Fruit fly (Drosophila melanogaster) whole organism, embryonic: ENCODE results near the gene CG7565.
A peak's percentile ranks its signal among the peaks of the same experiment; 100 is the strongest.

Experiments used
- Antp ChIP-seq: fragments of 200-800 bp; sonication (Bioruptor generic); optimal IDR thresholded peaks from 3 replicates; lab custom pipeline; 2016; ENCODE audit warnings: missing biosample characterization, missing genetic modification characterization
- Atf-2 ChIP-seq: fragments of 200-800 bp; sonication (Bioruptor generic); optimal IDR thresholded peaks from 2 replicates; lab custom pipeline; 2016; ENCODE audit warnings: missing biosample characterization, missing genetic modification characterization
- Atf6 ChIP-seq: fragments of 200-800 bp; sonication (Bioruptor generic); IDR thresholded peaks from 2 replicates; pipeline ENCODE4 v1.3.6; 2022; ENCODE audit warnings: missing biosample characterization, missing genetic modification characterization
- Bgb ChIP-seq: fragments of 200-800 bp; sonication (Bioruptor generic); IDR thresholded peaks from 2 replicates; pipeline ENCODE4 v1.3.6; 2022; ENCODE audit warnings: missing biosample characterization, missing genetic modification characterization; ENCODE audit not compliant: partially characterized antibody
- CG10543 ChIP-seq: fragments of 200-800 bp; sonication (Bioruptor generic); optimal IDR thresholded peaks from 3 replicates; lab custom pipeline; 2017; ENCODE audit warnings: missing biosample characterization, mild to moderate bottlenecking, missing genetic modification characterization, moderate library complexity
- CG10959 ChIP-seq: fragments of 200-800 bp; sonication (Bioruptor generic); IDR thresholded peaks from 2 replicates; pipeline ENCODE4 v1.3.6; 2022; ENCODE audit warnings: missing biosample characterization, missing genetic modification characterization
- CG11695 ChIP-seq: fragments of 200-800 bp; sonication (Bioruptor generic); IDR thresholded peaks from 3 replicates; pipeline ENCODE4 v1.3.6; 2022; ENCODE audit warnings: missing biosample characterization, missing genetic modification characterization
- CG13123 ChIP-seq: fragments of 200-800 bp; sonication (Bioruptor generic); optimal IDR thresholded peaks from 2 replicates; lab custom pipeline; 2016; ENCODE audit warnings: missing biosample characterization, missing genetic modification characterization
- CG15011 ChIP-seq: fragments of 200-800 bp; sonication (Bioruptor generic); optimal IDR thresholded peaks from 3 replicates; lab custom pipeline; 2018; ENCODE audit warnings: missing biosample characterization, mild to moderate bottlenecking, missing genetic modification characterization
- CG17359 ChIP-seq: fragments of 200-800 bp; sonication (Bioruptor generic); optimal IDR thresholded peaks from 3 replicates; lab custom pipeline; 2018; ENCODE audit warnings: missing biosample characterization, mild to moderate bottlenecking, missing genetic modification characterization, moderate library complexity
- CG17612 ChIP-seq: fragments of 200-800 bp; sonication (Bioruptor generic); IDR thresholded peaks from 2 replicates; pipeline ENCODE4 v1.3.6; 2022; ENCODE audit warnings: missing biosample characterization, missing genetic modification characterization
- CG17912 ChIP-seq: fragments of 200-800 bp; sonication (Bioruptor generic); optimal IDR thresholded peaks from 2 replicates; lab custom pipeline; 2018; ENCODE audit warnings: missing biosample characterization, mild to moderate bottlenecking, missing genetic modification characterization
- CG18476 ChIP-seq: fragments of 200-800 bp; sonication (Bioruptor generic); optimal IDR thresholded peaks from 2 replicates; lab custom pipeline; 2016; ENCODE audit warnings: missing biosample characterization, mild to moderate bottlenecking, missing genetic modification characterization
- CG2202 ChIP-seq: fragments of 200-800 bp; sonication (Bioruptor generic); optimal IDR thresholded peaks from 2 replicates; lab custom pipeline; 2018; ENCODE audit warnings: missing biosample characterization, mild to moderate bottlenecking, missing genetic modification characterization
- CG2712 ChIP-seq: fragments of 200-800 bp; optimal IDR thresholded peaks from 3 replicates; lab custom pipeline; 2019; ENCODE audit warnings: missing biosample characterization, mild to moderate bottlenecking, missing genetic modification characterization, moderate library complexity
- CG30431 ChIP-seq: fragments of 200-800 bp; sonication (Bioruptor generic); optimal IDR thresholded peaks from 2 replicates; lab custom pipeline; 2017; ENCODE audit warnings: missing biosample characterization, missing genetic modification characterization
- CG3163 ChIP-seq: fragments of 200-800 bp; sonication (Bioruptor generic); optimal IDR thresholded peaks from 3 replicates; lab custom pipeline; 2016; ENCODE audit warnings: missing biosample characterization, missing genetic modification characterization
- CG33213 ChIP-seq: fragments of 200-800 bp; sonication (Bioruptor generic); optimal IDR thresholded peaks from 3 replicates; lab custom pipeline; 2016; ENCODE audit warnings: missing biosample characterization, missing genetic modification characterization
- CG3726 ChIP-seq: fragments of 200-800 bp; sonication (Bioruptor generic); IDR thresholded peaks from 3 replicates; pipeline ENCODE4, ENCODE4 v1.3.6; 2022; ENCODE audit warnings: missing biosample characterization, missing genetic modification characterization
- CG3838 ChIP-seq: fragments of 200-800 bp; sonication (Bioruptor generic); optimal IDR thresholded peaks from 3 replicates; lab custom pipeline; 2016; ENCODE audit warnings: missing biosample characterization, missing genetic modification characterization
- CG3847 ChIP-seq: fragments of 200-800 bp; sonication (Bioruptor generic); IDR thresholded peaks from 2 replicates; pipeline ENCODE4 v1.3.6; 2022; ENCODE audit warnings: missing biosample characterization, missing genetic modification characterization
- CG4282 ChIP-seq: fragments of 200-800 bp; sonication (Bioruptor generic); optimal IDR thresholded peaks from 2 replicates; lab custom pipeline; 2016; ENCODE audit warnings: missing biosample characterization, missing genetic modification characterization
- CG6175 ChIP-seq: fragments of 200-800 bp; sonication (Bioruptor generic); IDR thresholded peaks from 3 replicates; pipeline ENCODE4 v1.3.6; 2022; ENCODE audit warnings: missing biosample characterization, missing genetic modification characterization
- CG6654 ChIP-seq: fragments of 200-800 bp; sonication (Bioruptor generic); optimal IDR thresholded peaks from 2 replicates; lab custom pipeline; 2017; ENCODE audit warnings: missing biosample characterization, mild to moderate bottlenecking, missing genetic modification characterization
- Deaf1 ChIP-seq: fragments of 200-800 bp; optimal IDR thresholded peaks from 3 replicates; lab custom pipeline; 2019; ENCODE audit warnings: missing biosample characterization, mild to moderate bottlenecking, missing genetic modification characterization, moderate library complexity
- Doc2 ChIP-seq: fragments of 200-800 bp; sonication (Bioruptor generic); IDR thresholded peaks from 2 replicates; pipeline ENCODE4 v1.3.6; 2022; ENCODE audit warnings: missing biosample characterization, missing genetic modification characterization
- HHEX ChIP-seq: fragments of 200-800 bp; sonication (Bioruptor generic); optimal IDR thresholded peaks from 3 replicates; lab custom pipeline; 2017; ENCODE audit warnings: missing biosample characterization, mild to moderate bottlenecking, missing genetic modification characterization, missing genetic modification reagents
- HLH3B ChIP-seq: fragments of 200-800 bp; sonication (Bioruptor generic); IDR thresholded peaks from 2 replicates; pipeline ENCODE4 v1.3.6; 2022; ENCODE audit warnings: missing biosample characterization, missing genetic modification characterization
- Hey ChIP-seq: fragments of 200-800 bp; sonication (Bioruptor generic); optimal IDR thresholded peaks from 3 replicates; lab custom pipeline; 2018; ENCODE audit warnings: missing biosample characterization, mild to moderate bottlenecking, missing genetic modification characterization
- HmgD ChIP-seq: fragments of 200-800 bp; sonication (Bioruptor generic); optimal IDR thresholded peaks from 3 replicates; lab custom pipeline; 2016; ENCODE audit warnings: missing biosample characterization, missing genetic modification characterization
- MESR4 ChIP-seq: fragments of 200-800 bp; sonication (Bioruptor generic); optimal IDR thresholded peaks from 2 replicates; lab custom pipeline; 2018; ENCODE audit warnings: missing biosample characterization, mild to moderate bottlenecking, missing genetic modification characterization, moderate library complexity
- Meics ChIP-seq: fragments of 200-800 bp; sonication (Bioruptor generic); optimal IDR thresholded peaks from 2 replicates; lab custom pipeline; 2017; ENCODE audit warnings: missing biosample characterization, mild to moderate bottlenecking, missing genetic modification characterization
- NC2β ChIP-seq: fragments of 200-800 bp; sonication (Bioruptor generic); optimal IDR thresholded peaks from 2 replicates; lab custom pipeline; 2016; ENCODE audit warnings: missing biosample characterization, missing genetic modification characterization
- Poxn ChIP-seq: fragments of 200-800 bp; sonication (Bioruptor generic); IDR thresholded peaks from 2 replicates; pipeline ENCODE4 v1.3.6; 2022; ENCODE audit warnings: missing biosample characterization, missing genetic modification characterization
- Spps ChIP-seq: fragments of 200-800 bp; sonication (Bioruptor generic); optimal IDR thresholded peaks from 2 replicates; lab custom pipeline; 2018; ENCODE audit warnings: missing biosample characterization, mild to moderate bottlenecking, missing genetic modification characterization
- amos ChIP-seq: fragments of 200-800 bp; sonication (Bioruptor generic); IDR thresholded peaks from 2 replicates; pipeline ENCODE4 v1.3.6; 2022; ENCODE audit warnings: missing biosample characterization, missing genetic modification characterization; ENCODE audit not compliant: partially characterized antibody
- aop ChIP-seq: fragments of 200-800 bp; sonication (Bioruptor generic); IDR thresholded peaks from 2 replicates; pipeline ENCODE4 v1.3.6; 2022; ENCODE audit warnings: missing biosample characterization, missing genetic modification characterization
- bab2 ChIP-seq: fragments of 200-800 bp; sonication (Bioruptor generic); optimal IDR thresholded peaks from 2 replicates; lab custom pipeline; 2016; ENCODE audit warnings: missing biosample characterization, missing genetic modification characterization
- chif ChIP-seq, 2 experiments: fragments of 200-800 bp; sonication (Bioruptor generic); optimal IDR thresholded peaks; 3 replicates each; lab custom pipeline; 2016; ENCODE audit warnings: missing biosample characterization in 2 of 2, missing genetic modification characterization in 2 of 2
- dpn ChIP-seq, 2 experiments: fragments of 200-800 bp; sonication (Bioruptor generic); optimal IDR thresholded peaks; 3 replicates each; lab custom pipeline; 2016; ENCODE audit warnings: missing biosample characterization in 2 of 2, missing genetic modification characterization in 2 of 2
- ftz-f1 ChIP-seq: fragments of 200-800 bp; sonication (Bioruptor generic); optimal IDR thresholded peaks from 2 replicates; lab custom pipeline; 2016; ENCODE audit warnings: missing biosample characterization, missing genetic modification characterization
- gsb ChIP-seq: fragments of 200-800 bp; sonication (Bioruptor generic); IDR thresholded peaks from 2 replicates; pipeline ENCODE4 v1.3.6; 2022; ENCODE audit warnings: missing biosample characterization, missing genetic modification characterization
- hkb ChIP-seq, 2 experiments: fragments of 200-800 bp in 1 of 2; fragments of >200 bp in 1 of 2; sonication (Bioruptor generic) in 1 of 2; IDR thresholded peaks in 1 of 2; optimal IDR thresholded peaks in 1 of 2; 2 replicates each; pipeline versions ENCODE4 v1.3.6 to Lab custom; 2017 to 2022; ENCODE audit warnings: missing biosample characterization in 1 of 2, missing genetic modification characterization in 1 of 2
- mam ChIP-seq: fragments of 200-800 bp; sonication (Bioruptor generic); optimal IDR thresholded peaks from 3 replicates; lab custom pipeline; 2016; ENCODE audit warnings: missing biosample characterization, missing genetic modification characterization
- ro ChIP-seq: fragments of 200-800 bp; sonication (Bioruptor generic); IDR thresholded peaks from 2 replicates; pipeline ENCODE4 v1.3.6; 2022; ENCODE audit warnings: missing biosample characterization, missing genetic modification characterization
- sna ChIP-seq: fragments of 200-800 bp; sonication (Bioruptor generic); IDR thresholded peaks from 2 replicates; pipeline ENCODE4 v1.3.6; 2022; ENCODE audit warnings: missing biosample characterization, missing genetic modification characterization; ENCODE audit not compliant: partially characterized antibody
- tll ChIP-seq, 2 experiments: fragments of 200-800 bp in 1 of 2; fragments of >200 bp in 1 of 2; sonication (Bioruptor generic) in 1 of 2; optimal IDR thresholded peaks; 2 replicates each; lab custom pipeline; 2017 to 2019; ENCODE audit warnings: missing biosample characterization in 2 of 2, missing genetic modification characterization in 2 of 2, mild to moderate bottlenecking in 1 of 2, moderate library complexity in 1 of 2
- toy ChIP-seq: fragments of 200-800 bp; sonication (Bioruptor generic); IDR thresholded peaks from 2 replicates; pipeline ENCODE4 v1.3.6; 2022; ENCODE audit warnings: missing biosample characterization, missing genetic modification characterization
- trem ChIP-seq: fragments of 200-800 bp; optimal IDR thresholded peaks from 3 replicates; lab custom pipeline; 2019; ENCODE audit warnings: missing biosample characterization, mild to moderate bottlenecking, missing genetic modification characterization, moderate library complexity
- vfl ChIP-seq: fragments of 200-800 bp; sonication (Bioruptor generic); optimal IDR thresholded peaks from 2 replicates; lab custom pipeline; 2016; ENCODE audit warnings: missing biosample characterization, missing genetic modification characterization
- vvl ChIP-seq: fragments of 200-800 bp; sonication (Bioruptor generic); IDR thresholded peaks from 2 replicates; pipeline ENCODE4 v1.3.6; 2022; ENCODE audit warnings: missing biosample characterization, missing genetic modification characterization

CG7565 gene

dm6 chr3L:8072720-8073119 is 18.9 kb downstream of the CG7565 start (continued):
- TF ChIP-seq CG17359 (tag; lab: Kevin White, UChicago): peak; percentile 86
- peak; percentile 44 for TF ChIP-seq trem (tag; lab: Kevin White, UChicago)
- peak; percentile 63 for TF ChIP-seq Meics (GFP tag; lab: Kevin White, UChicago)
- TF ChIP-seq CG3726: no peak
- peak; percentile 52 for TF ChIP-seq Spps
- no peak for TF ChIP-seq Doc2 (GFP tag; lab: Robert Waterston, UW)
- TF ChIP-seq CG2712 (tag; lab: Kevin White, UChicago): peak; percentile 77
- TF ChIP-seq CG17912 (GFP tag; lab: Kevin White, UChicago): no peak
- TF ChIP-seq CG15011 (GFP tag; lab: Kevin White, UChicago): peak; percentile 58
- TF ChIP-seq CG13123 (GFP tag; lab: Kevin White, UChicago): no peak
- no peak for TF ChIP-seq hkb (optimal IDR thresholded peaks at IDR 0.05; lab: Kevin White, UChicago)
- peak; percentile 80 for TF ChIP-seq hkb (GFP tag; IDR thresholded peaks at IDR 0.05; lab: Robert Waterston, UW)
- TF ChIP-seq CG18476 (GFP tag; lab: Kevin White, UChicago): peak; percentile 59
- TF ChIP-seq mam: no peak
- no peak for TF ChIP-seq MESR4 (GFP tag; lab: Kevin White, UChicago)
- no peak for TF ChIP-seq ftz-f1 (GFP tag; lab: Kevin White, UChicago)
- no peak for TF ChIP-seq NC2β (GFP tag; lab: Kevin White, UChicago)
- no peak for TF ChIP-seq Poxn (GFP tag; lab: Robert Waterston, UW)
- TF ChIP-seq aop (GFP tag; lab: Robert Waterston, UW): no peak
- TF ChIP-seq CG4282 (GFP tag; lab: Kevin White, UChicago): no peak
- TF ChIP-seq sna (GFP tag; lab: Robert Waterston, UW): no peak
- 0 out of 2 replicates have a peak, but pooled peaks have one; percentile 38 for TF ChIP-seq ro (GFP tag; lab: Robert Waterston, UW)
- peak in 1 of 2 experiments; percentile 14 for TF ChIP-seq dpn (GFP tag; optimal IDR thresholded peaks at IDR 0.05; lab: Kevin White, UChicago)
- TF ChIP-seq Atf6 (GFP tag; lab: Robert Waterston, UW): peak; percentile 75
- TF ChIP-seq HmgD (GFP tag; lab: Kevin White, UChicago): no peak
- no peak for TF ChIP-seq CG3838 (GFP tag; lab: Kevin White, UChicago)
- peak; percentile 79; the same call in 1 of the 2 replicates for TF ChIP-seq HLH3B (GFP tag; lab: Robert Waterston, UW)
- peak; percentile 28 for TF ChIP-seq CG33213 (GFP tag; lab: Kevin White, UChicago)
- TF ChIP-seq CG3163 (GFP tag; lab: Kevin White, UChicago): no peak
- no peak for TF ChIP-seq CG10959
- no peak for TF ChIP-seq CG10543 (GFP tag; lab: Kevin White, UChicago)
- peak; percentile 74 for TF ChIP-seq bab2 (GFP tag; lab: Kevin White, UChicago)
- TF ChIP-seq tll (GFP tag; optimal IDR thresholded peaks at IDR 0.05; lab: Kevin White, UChicago): no peak
- TF ChIP-seq Antp (GFP tag; lab: Kevin White, UChicago): peak; percentile 59
- no peak for TF ChIP-seq Atf-2 (GFP tag; lab: Kevin White, UChicago)
- no peak for TF ChIP-seq CG30431 (GFP tag; lab: Kevin White, UChicago)
- no peak for TF ChIP-seq vfl (GFP tag; lab: Kevin White, UChicago)
- no peak for TF ChIP-seq toy (GFP tag; lab: Robert Waterston, UW)
- no peak for TF ChIP-seq Hey (tag; lab: Kevin White, UChicago)
- TF ChIP-seq chif (GFP tag; optimal IDR thresholded peaks at IDR 0.05; lab: Kevin White, UChicago): no peak
- TF ChIP-seq CG17612: no peak
- peak; percentile 77 for TF ChIP-seq HHEX (GFP tag; lab: Kevin White, UChicago)
- TF ChIP-seq CG6654 (GFP tag; lab: Kevin White, UChicago): peak; percentile 40
- peak; percentile 81 for TF ChIP-seq vvl
- no peak for TF ChIP-seq CG2202 (tag; lab: Kevin White, UChicago)
- TF ChIP-seq Deaf1 (tag; lab: Kevin White, UChicago): peak; percentile 39
- TF ChIP-seq amos: no peak
- peak; percentile 60; the same call in 2 of the 3 replicates for TF ChIP-seq CG11695 (GFP tag; lab: Robert Waterston, UW)
- no peak for TF ChIP-seq Bgb (GFP tag; lab: Robert Waterston, UW)
- 0 out of 3 replicates have a peak, but pooled peaks have one; percentile 45 for TF ChIP-seq CG6175
- TF ChIP-seq gsb (GFP tag; lab: Robert Waterston, UW): peak; percentile 51; the same call in 1 of the 2 replicates
- 0 out of 2 replicates have a peak, but pooled peaks have one; percentile 27 for TF ChIP-seq CG3847 (GFP tag; lab: Robert Waterston, UW)
